Fruit fly (Drosophila melanogaster) whole organism, embryonic: ENCODE results near the gene kek6.

ENCODE experiments used
- BEAF-32 ChIP-seq: fragments of 200-800 bp; sonication (Bioruptor generic); optimal IDR thresholded peaks from 3 replicates; lab custom pipeline; 2017; ENCODE audit warnings: missing biosample characterization, missing genetic modification characterization, mild to moderate bottlenecking, moderate library complexity, missing genetic modification reagents
- CG10543 ChIP-seq: fragments of 200-800 bp; sonication (Bioruptor generic); optimal IDR thresholded peaks from 3 replicates; lab custom pipeline; 2017; ENCODE audit warnings: missing biosample characterization, mild to moderate bottlenecking, missing genetic modification characterization, moderate library complexity
- CG12744 ChIP-seq: fragments of 200-800 bp; sonication (Bioruptor generic); optimal IDR thresholded peaks from 2 replicates; lab custom pipeline; 2016; ENCODE audit warnings: missing biosample characterization, missing genetic modification characterization
- CG12769 ChIP-seq: fragments of 200-800 bp; sonication (Bioruptor generic); optimal IDR thresholded peaks from 2 replicates; lab custom pipeline; 2019; ENCODE audit warnings: missing biosample characterization, mild to moderate bottlenecking, missing genetic modification characterization, moderate library complexity
- CG14965 ChIP-seq: fragments of 200-800 bp; sonication (Bioruptor generic); optimal IDR thresholded peaks from 2 replicates; lab custom pipeline; 2016; ENCODE audit warnings: missing biosample characterization, missing genetic modification characterization, borderline replicate concordance
- CG15073 ChIP-seq: fragments of 200-800 bp; sonication (Bioruptor generic); optimal IDR thresholded peaks from 2 replicates; lab custom pipeline; 2016; ENCODE audit warnings: missing biosample characterization, missing genetic modification characterization
- CG15269 ChIP-seq: fragments of 200-800 bp; sonication (Bioruptor generic); optimal IDR thresholded peaks from 2 replicates; lab custom pipeline; 2018; ENCODE audit warnings: missing biosample characterization, mild to moderate bottlenecking, missing genetic modification characterization, moderate library complexity
- CG15479 ChIP-seq: fragments of 200-800 bp; sonication (Bioruptor generic); optimal IDR thresholded peaks from 3 replicates; lab custom pipeline; 2019; ENCODE audit warnings: missing biosample characterization, mild to moderate bottlenecking, missing genetic modification characterization, moderate library complexity
- CG17186 ChIP-seq: fragments of 200-800 bp; sonication (Bioruptor generic); optimal IDR thresholded peaks from 3 replicates; lab custom pipeline; 2017; ENCODE audit warnings: missing biosample characterization, missing genetic modification reagents, missing genetic modification characterization
- CG17328 ChIP-seq: fragments of 200-800 bp; sonication (Bioruptor generic); IDR thresholded peaks from 2 replicates; pipeline ENCODE4 v1.3.6; 2022; ENCODE audit warnings: missing biosample characterization, missing genetic modification characterization
- CG1792 ChIP-seq: fragments of 200-800 bp; sonication (Bioruptor generic); optimal IDR thresholded peaks from 2 replicates; lab custom pipeline; 2016; ENCODE audit warnings: missing biosample characterization, missing genetic modification characterization
- CG2116 ChIP-seq: fragments of 200-800 bp; sonication (Bioruptor generic); optimal IDR thresholded peaks from 3 replicates; lab custom pipeline; 2018; ENCODE audit warnings: missing biosample characterization, mild to moderate bottlenecking, missing genetic modification characterization
- CG33213 ChIP-seq: fragments of 200-800 bp; sonication (Bioruptor generic); optimal IDR thresholded peaks from 3 replicates; lab custom pipeline; 2016; ENCODE audit warnings: missing biosample characterization, missing genetic modification characterization
- CG4854 ChIP-seq: fragments of 200-800 bp; sonication (Bioruptor generic); optimal IDR thresholded peaks from 2 replicates; lab custom pipeline; 2016; ENCODE audit warnings: missing biosample characterization, missing genetic modification characterization, inconsistent platforms
- CG7372 ChIP-seq: fragments of 200-800 bp; sonication (Bioruptor generic); IDR thresholded peaks from 2 replicates; pipeline ENCODE4 v1.3.6; 2022; ENCODE audit warnings: missing biosample characterization, missing genetic modification characterization
- CG7556 ChIP-seq: fragments of 200-800 bp; sonication (Bioruptor generic); optimal IDR thresholded peaks from 2 replicates; lab custom pipeline; 2017; ENCODE audit warnings: missing biosample characterization, mild to moderate bottlenecking, missing genetic modification characterization
- CG9215 ChIP-seq: fragments of 200-800 bp; sonication (Bioruptor generic); IDR thresholded peaks from 2 replicates; pipeline ENCODE4 v1.3.6; 2022; ENCODE audit warnings: missing biosample characterization, missing genetic modification characterization
- CG9727 ChIP-seq: fragments of 200-800 bp; sonication (Bioruptor generic); optimal IDR thresholded peaks from 3 replicates; lab custom pipeline; 2017; ENCODE audit warnings: missing biosample characterization, mild to moderate bottlenecking, missing genetic modification characterization
- CG9932 ChIP-seq: fragments of 200-800 bp; sonication (Bioruptor generic); IDR thresholded peaks from 2 replicates; pipeline ENCODE4 v1.3.6; 2022; ENCODE audit warnings: missing biosample characterization, missing genetic modification characterization
- CHES-1-like ChIP-seq: fragments of 200-800 bp; sonication (Bioruptor generic); optimal IDR thresholded peaks from 2 replicates; lab custom pipeline; 2016; ENCODE audit warnings: missing biosample characterization, missing genetic modification characterization
- CoRest ChIP-seq: fragments of 200-800 bp; sonication (Bioruptor generic); optimal IDR thresholded peaks from 3 replicates; lab custom pipeline; 2018; ENCODE audit warnings: missing biosample characterization, mild to moderate bottlenecking, missing genetic modification characterization, moderate library complexity
- Dek ChIP-seq: fragments of 200-800 bp; sonication (Bioruptor generic); optimal IDR thresholded peaks from 3 replicates; lab custom pipeline; 2019; ENCODE audit warnings: missing biosample characterization, mild to moderate bottlenecking, missing genetic modification characterization, moderate library complexity
- Dip3 ChIP-seq: fragments of 200-800 bp; sonication (Bioruptor generic); optimal IDR thresholded peaks from 3 replicates; lab custom pipeline; 2016; ENCODE audit warnings: missing biosample characterization, missing genetic modification characterization
- Elba2 ChIP-seq: fragments of 200-800 bp; sonication (Bioruptor generic); optimal IDR thresholded peaks from 3 replicates; lab custom pipeline; 2016; ENCODE audit warnings: missing biosample characterization, missing genetic modification characterization
- HmgD ChIP-seq: fragments of 200-800 bp; sonication (Bioruptor generic); optimal IDR thresholded peaks from 3 replicates; lab custom pipeline; 2016; ENCODE audit warnings: missing biosample characterization, missing genetic modification characterization
- HmgZ ChIP-seq: fragments of 200-800 bp; sonication (Bioruptor generic); optimal IDR thresholded peaks from 2 replicates; lab custom pipeline; 2018; ENCODE audit warnings: missing biosample characterization, mild to moderate bottlenecking, missing genetic modification characterization
- Jarid2 ChIP-seq: fragments of 200-800 bp; sonication (Bioruptor generic); optimal IDR thresholded peaks from 3 replicates; lab custom pipeline; 2017; ENCODE audit warnings: mild to moderate bottlenecking, missing biosample characterization, missing genetic modification reagents, missing genetic modification characterization
- Med ChIP-seq: fragments of 200-800 bp; sonication (Bioruptor generic); peaks from one replicate; lab custom pipeline; 2016; ENCODE audit warnings: missing biosample characterization, missing genetic modification characterization, mild to moderate bottlenecking, inconsistent platforms, moderate library complexity
- Pdp1 ChIP-seq, 2 experiments: fragments of 200-800 bp; sonication (Bioruptor generic); optimal IDR thresholded peaks; 3 replicates each; lab custom pipeline; 2016; ENCODE audit warnings: missing biosample characterization in 2 of 2, missing genetic modification characterization in 2 of 2, mild to moderate bottlenecking in 1 of 2, moderate library complexity in 1 of 2
- Rx ChIP-seq: fragments of 200-800 bp; sonication (Bioruptor generic); IDR thresholded peaks from 2 replicates; pipeline ENCODE4 v1.3.6; 2022; ENCODE audit warnings: missing biosample characterization, missing genetic modification characterization
- Sin3A ChIP-seq: fragments of >200 bp; optimal IDR thresholded peaks from 2 replicates; lab custom pipeline; 2018
- Trl ChIP-seq, 3 experiments: fragments of >200 bp in 2 of 3; fragments of 200-800 bp in 1 of 3; sonication (Bioruptor generic) in 1 of 3; optimal IDR thresholded peaks; 2 replicates in 1 of 3; 3 replicates in 2 of 3; lab custom pipeline; 2016 to 2017; ENCODE audit warnings: missing biosample characterization in 1 of 3, missing genetic modification characterization in 1 of 3
- Xbp1 ChIP-seq: fragments of 200-800 bp; sonication (Bioruptor generic); optimal IDR thresholded peaks from 3 replicates; lab custom pipeline; 2016; ENCODE audit warnings: missing biosample characterization, mild to moderate bottlenecking, missing genetic modification characterization
- ato ChIP-seq: fragments of 200-800 bp; sonication (Bioruptor generic); IDR thresholded peaks from 2 replicates; pipeline ENCODE4 v1.3.6; 2022; ENCODE audit warnings: missing biosample characterization, missing genetic modification characterization; ENCODE audit not compliant: partially characterized antibody
- bbx ChIP-seq: fragments of 200-800 bp; sonication (Bioruptor generic); IDR thresholded peaks from 2 replicates; pipeline ENCODE4 v1.3.6; 2022; ENCODE audit warnings: missing biosample characterization, missing genetic modification characterization; ENCODE audit not compliant: partially characterized antibody
- dati ChIP-seq: fragments of 200-800 bp; sonication (Bioruptor generic); IDR thresholded peaks from 2 replicates; pipeline ENCODE4 v1.3.6; 2022; ENCODE audit warnings: missing biosample characterization, missing genetic modification characterization
- fd64A ChIP-seq: fragments of 200-800 bp; sonication (Bioruptor generic); optimal IDR thresholded peaks from 3 replicates; lab custom pipeline; 2018; ENCODE audit warnings: missing biosample characterization, mild to moderate bottlenecking, missing genetic modification characterization
- hth ChIP-seq: fragments of >200 bp; optimal IDR thresholded peaks from 2 replicates; lab custom pipeline; 2017; ENCODE audit warnings: inconsistent platforms
- jing ChIP-seq: fragments of 200-800 bp; sonication (Bioruptor generic); optimal IDR thresholded peaks from 2 replicates; lab custom pipeline; 2018; ENCODE audit warnings: missing biosample characterization, mild to moderate bottlenecking, missing genetic modification characterization
- jumu ChIP-seq: fragments of 200-800 bp; sonication (Bioruptor generic); optimal IDR thresholded peaks from 3 replicates; lab custom pipeline; 2016; ENCODE audit warnings: missing biosample characterization, missing genetic modification characterization
- nmo ChIP-seq: fragments of 200-800 bp; sonication (Bioruptor generic); optimal IDR thresholded peaks from 2 replicates; lab custom pipeline; 2018; ENCODE audit warnings: missing biosample characterization, mild to moderate bottlenecking, missing genetic modification characterization, moderate library complexity
- nom ChIP-seq: fragments of 200-800 bp; sonication (Bioruptor generic); optimal IDR thresholded peaks from 2 replicates; lab custom pipeline; 2017; ENCODE audit warnings: missing biosample characterization, missing genetic modification characterization, mild to moderate bottlenecking, moderate library complexity, missing genetic modification reagents
- tup ChIP-seq: fragments of 200-800 bp; sonication (Bioruptor generic); optimal IDR thresholded peaks from 2 replicates; lab custom pipeline; 2016; ENCODE audit warnings: missing biosample characterization, mild to moderate bottlenecking, missing genetic modification characterization, moderate library complexity
- vfl ChIP-seq: fragments of 200-800 bp; sonication (Bioruptor generic); optimal IDR thresholded peaks from 2 replicates; lab custom pipeline; 2016; ENCODE audit warnings: missing biosample characterization, missing genetic modification characterization

The kek6 gene

DNA sequence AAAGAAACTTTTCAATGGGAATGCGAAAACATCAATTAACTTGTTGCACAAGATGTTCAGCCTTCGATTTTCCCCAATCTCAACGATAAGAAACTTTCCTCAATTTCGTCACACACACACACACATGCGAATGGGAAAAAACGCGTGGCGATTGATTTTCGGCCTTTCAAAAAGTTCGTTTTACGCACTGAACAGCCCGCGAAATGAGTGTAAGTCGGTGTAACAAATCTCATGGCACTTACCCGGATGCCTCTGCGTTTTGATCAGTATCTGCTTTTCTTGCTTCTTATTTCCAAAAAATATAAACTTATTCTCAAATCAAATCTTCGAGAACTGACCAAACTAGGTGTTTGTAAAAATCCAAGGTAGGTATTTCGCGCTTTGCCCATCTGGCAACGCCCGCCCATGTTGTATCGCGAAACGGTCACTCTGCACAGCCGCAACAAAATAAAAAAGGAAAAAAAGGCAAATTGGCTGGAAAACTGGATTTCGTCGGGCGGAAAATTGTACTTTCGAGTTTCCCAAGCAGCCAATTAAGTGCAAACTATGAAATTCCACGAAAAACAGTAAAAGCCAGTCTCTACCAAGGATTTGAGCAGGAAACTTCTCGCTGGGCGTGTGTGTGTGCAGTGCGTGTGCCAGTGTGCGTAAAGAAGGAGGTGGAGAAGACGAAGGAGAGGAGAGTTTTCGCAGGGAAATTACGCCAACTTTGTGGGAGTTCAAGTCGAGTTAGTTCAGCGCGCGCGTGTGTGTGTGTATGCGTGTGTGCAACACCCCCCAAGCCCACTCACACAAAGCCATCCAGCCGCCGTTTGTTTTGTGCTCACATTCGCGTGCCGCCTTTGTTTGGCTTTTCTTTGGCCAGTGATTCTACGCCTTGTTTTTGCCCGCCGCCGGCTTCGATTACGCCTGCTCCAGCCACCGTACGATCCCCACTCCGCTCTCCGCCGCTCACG, 11.0 kb upstream of the kek6 start, which contains the start of gene Med (continued):
- TF ChIP-seq nmo (GFP tag; lab: Kevin White, UChicago), result peak; percentile 44
- TF ChIP-seq CG33213 (GFP tag; lab: Kevin White, UChicago), result peak; percentile 49
- peak; percentile 9 for TF ChIP-seq CG10543 (GFP tag; lab: Kevin White, UChicago)
- TF ChIP-seq CG15269, result no peak
- TF ChIP-seq Pdp1 (GFP tag; optimal IDR thresholded peaks at IDR 0.05; lab: Kevin White, UChicago), result peak in 1 of 2 experiments; percentile 86
- TF ChIP-seq CHES-1-like, result peak; percentile 63
- TF ChIP-seq jumu (GFP tag; lab: Kevin White, UChicago), result peak; percentile 22
- TF ChIP-seq Sin3A (lab: Kevin White, UChicago), result peak; percentile 91
- peak; percentile 48 for TF ChIP-seq CoRest (tag; lab: Kevin White, UChicago)
- TF ChIP-seq nom, result peak; percentile 50

DNA sequence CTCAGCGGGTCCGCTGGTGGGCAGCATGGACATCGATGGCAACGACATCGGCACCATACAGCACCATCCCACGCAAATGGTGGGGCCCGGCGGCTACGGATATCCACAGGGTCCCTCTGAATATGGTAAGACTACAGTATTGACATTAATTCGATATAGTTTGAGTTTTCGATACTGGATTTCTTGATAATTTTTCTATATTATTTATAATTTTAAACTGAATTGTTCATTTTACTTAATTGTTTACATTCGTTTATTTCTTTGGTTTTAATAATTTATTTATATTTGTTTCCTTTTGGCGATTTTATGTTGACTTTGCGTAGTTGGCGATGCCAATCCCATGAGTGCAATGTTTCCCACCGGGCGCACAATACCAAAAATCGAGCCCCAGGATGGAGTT, 9.4 kb upstream of the kek6 start, which contains the start of gene CycG:
CycG (minus strand) TSS at position 101 of the 400 bp plus-strand sequence.
- TF ChIP-seq hth (lab: Kevin White, UChicago) (no peak), CG2116 (GFP tag; lab: Kevin White, UChicago) (no peak), Sin3A (lab: Kevin White, UChicago) (no peak), dati (GFP tag; lab: Robert Waterston, UW) (no peak), HmgD (GFP tag; lab: Kevin White, UChicago) (no peak), CG9215 (GFP tag; lab: Robert Waterston, UW) (no peak), CG12744 (GFP tag; lab: Kevin White, UChicago) (no peak), ato (GFP tag; lab: Robert Waterston, UW) (no peak), Med (GFP tag; lab: Kevin White, UChicago) (peak; percentile 48)

DNA sequence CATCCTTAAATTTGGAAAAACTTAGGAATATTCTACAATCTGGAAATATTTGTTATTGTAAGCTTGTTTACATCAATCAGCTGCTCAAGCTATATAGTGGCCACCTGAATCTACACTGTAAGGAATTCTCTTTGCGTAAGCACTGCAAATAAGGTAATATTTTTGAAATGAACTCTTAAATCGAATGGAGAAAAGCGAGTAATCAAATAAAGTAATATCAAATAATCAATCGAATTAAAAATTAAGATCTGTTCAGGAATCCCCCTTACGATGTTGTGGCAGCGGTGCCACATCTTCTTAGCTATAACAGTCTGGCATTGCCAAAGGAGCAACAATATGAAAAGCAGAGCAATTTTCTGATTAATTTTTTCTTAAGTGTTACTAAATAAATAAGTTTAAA, 5.9 kb upstream of the kek6 start, which contains the start of the genes Mnat9 and CG1792:
Mnat9 (minus strand) TSS at position 160 of the 400 bp plus-strand sequence.
CG1792 (plus strand) TSS at position 303 of the 400 bp plus-strand sequence.
- TF ChIP-seq CG1792, result peak; percentile 99
- TF ChIP-seq CG15073, result peak; percentile 84
- no peak for TF ChIP-seq Trl (optimal IDR thresholded peaks at IDR 0.05; lab: Kevin White, UChicago)
- TF ChIP-seq Trl (GFP tag; optimal IDR thresholded peaks at IDR 0.05; lab: Kevin White, UChicago), result peak; percentile 99
- TF ChIP-seq vfl, result peak; percentile 99
- TF ChIP-seq CoRest (tag; lab: Kevin White, UChicago), result peak; percentile 98
- peak; percentile 98 for TF ChIP-seq CG4854 (GFP tag; lab: Kevin White, UChicago)
- peak; percentile 99 for TF ChIP-seq Xbp1
- TF ChIP-seq CG7556 (GFP tag; lab: Kevin White, UChicago), result peak; percentile 94
- peak; percentile 98 for TF ChIP-seq CG7372 (GFP tag; lab: Robert Waterston, UW)
- TF ChIP-seq HmgZ (tag; lab: Kevin White, UChicago), result peak; percentile 99
- TF ChIP-seq CG15479 (GFP tag; lab: Kevin White, UChicago), result peak; percentile 14
- peak; percentile 94 for TF ChIP-seq fd64A (GFP tag; lab: Kevin White, UChicago)
- peak; percentile 99 for TF ChIP-seq Dip3 (GFP tag; lab: Kevin White, UChicago)
- peak; percentile 100 for TF ChIP-seq CG12769
- TF ChIP-seq tup (GFP tag; lab: Kevin White, UChicago), result peak; percentile 99
- peak; percentile 88 for TF ChIP-seq Jarid2 (GFP tag; lab: Kevin White, UChicago)
- TF ChIP-seq Dek (tag; lab: Kevin White, UChicago), result peak; percentile 98
- TF ChIP-seq jing (GFP tag; lab: Kevin White, UChicago), result peak; percentile 98
- TF ChIP-seq Elba2 (GFP tag; lab: Kevin White, UChicago), result peak; percentile 82
- TF ChIP-seq CG9727 (GFP tag; lab: Kevin White, UChicago), result peak; percentile 98
- peak; percentile 92 for TF ChIP-seq CG17186 (GFP tag; lab: Kevin White, UChicago)
- TF ChIP-seq BEAF-32 (GFP tag; lab: Kevin White, UChicago), result peak; percentile 53
- peak; percentile 99 for TF ChIP-seq CG9932 (GFP tag; lab: Robert Waterston, UW)
- peak; percentile 86 for TF ChIP-seq CG14965
- peak; percentile 98 for TF ChIP-seq CG12744 (GFP tag; lab: Kevin White, UChicago)
- TF ChIP-seq Rx (GFP tag; lab: Robert Waterston, UW), result peak; percentile 99
- no peak for TF ChIP-seq bbx (GFP tag; lab: Robert Waterston, UW)
- TF ChIP-seq CG17328 (GFP tag; lab: Robert Waterston, UW), result peak; percentile 99
